Fruit fly (Drosophila melanogaster) Kc167 (cell line): ENCODE data around the gene CG11584.

Experiments used
- insv ChIP-seq: fragments of >200 bp; optimal IDR thresholded peaks from 3 replicates; lab custom pipeline; 2018; ENCODE audit warnings: missing external identifiers
- ttk ChIP-seq: sonication (Bioruptor generic); optimal IDR thresholded peaks from 2 replicates; lab custom pipeline; 2017; ENCODE audit warnings: missing external identifiers

DNA sequence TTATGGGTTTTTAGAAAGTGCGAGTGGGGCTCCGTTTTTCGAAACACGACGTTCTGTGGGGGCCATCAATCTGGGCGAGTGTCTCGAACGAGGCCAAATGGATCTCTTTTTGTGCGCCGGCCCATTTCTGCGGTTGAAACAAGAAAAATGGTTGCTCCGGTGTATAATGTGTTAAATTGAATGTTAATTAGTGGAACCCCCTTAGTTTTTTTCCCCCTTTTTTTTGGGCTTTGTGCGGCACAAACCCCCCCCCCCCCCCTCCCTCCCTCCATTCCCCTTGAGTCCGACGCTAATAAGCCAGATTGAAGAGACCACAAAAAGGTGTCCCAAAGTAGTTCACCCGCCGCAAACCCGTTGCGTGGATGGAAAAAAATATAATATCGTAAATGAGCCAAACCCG lies 7.2 kb upstream of the CG11584 start:
- TF ChIP-seq ttk (lab: Kevin White, UChicago) (no peak), insv (no peak)
